Worm (Caenorhabditis elegans): Measurements from ENCODE around the gene F25D1.8.

ce11 chrV:10546749-10547148, 7.5 kb downstream of the F25D1.8 start, which contains the start of gene F25D1.5:
- TF ChIP-seq zip-8 (tag; optimal IDR thresholded peaks at IDR 0.05) (no peak), ceh-43 (GFP tag; optimal IDR thresholded peaks at IDR 0.05) (no peak), elt-3 (tag; optimal IDR thresholded peaks at IDR 0.05) (no peak), pha-4 (tag; optimal IDR thresholded peaks at IDR 0.05) (no peak), lin-13 (tag; optimal IDR thresholded peaks at IDR 0.05) (no peak), ham-2 (GFP tag; optimal IDR thresholded peaks at IDR 0.05) (no peak), snpc-4 (tag; optimal IDR thresholded peaks at IDR 0.05) (no peak), M03D4.4 (tag; optimal IDR thresholded peaks at IDR 0.05) (no peak), ztf-11 (tag; optimal IDR thresholded peaks at IDR 0.05) (no peak), nhr-76 (tag; optimal IDR thresholded peaks at IDR 0.05) (no peak), lin-32 (GFP tag; optimal IDR thresholded peaks at IDR 0.05) (no peak), unc-62 (GFP tag; optimal IDR thresholded peaks at IDR 0.05) (no peak)

Measured in whole organism, mixed stage, embryonic.